Fruit fly (Drosophila melanogaster): Measurements from ENCODE around the gene Acf.

- no peak for TF ChIP-seq CTCF (optimal IDR thresholded peaks at IDR 0.05)
- TF ChIP-seq CG8478 (optimal IDR thresholded peaks at IDR 0.05), result no peak
Measured at dm6 chr3R:31808571-31808970, 14.8 kb downstream of the Acf start.
